Worm (Caenorhabditis elegans): ENCODE results near the gene syx-18.

ce11 chrV:6683282-6683681, 28.0 kb upstream of the syx-18 start:
- TF ChIP-seq him-1 (tag; optimal IDR thresholded peaks at IDR 0.05) (no peak), W03F9.2 (tag; optimal IDR thresholded peaks at IDR 0.05) (no peak)

All from whole organism, L4/young adult.